Worm (Caenorhabditis elegans): ENCODE results near the gene twk-22.
A peak's percentile ranks its signal among the peaks of the same experiment; 100 is the strongest.

The twk-22 gene

ce11 chrX:16299217-16299616 lies 7.0 kb upstream of the twk-22 start:
- TF ChIP-seq elt-2 (tag; optimal IDR thresholded peaks at IDR 0.05) (peak; percentile 19), nhr-43 (tag; optimal IDR thresholded peaks at IDR 0.05; ENCODE audit: poor library complexity, severe bottlenecking) (peak; percentile 6)

- TF ChIP-seq hmg-11 (tag; optimal IDR thresholded peaks at IDR 0.05) (no peak), nhr-11 (tag; optimal IDR thresholded peaks at IDR 0.05) (no peak), daf-12 (tag; optimal IDR thresholded peaks at IDR 0.05) (no peak), snpc-4 (tag; optimal IDR thresholded peaks at IDR 0.05) (no peak), lin-39 (tag; optimal IDR thresholded peaks at IDR 0.05) (no peak), nhr-77 (tag; optimal IDR thresholded peaks at IDR 0.05) (no peak), pqm-1 (tag; optimal IDR thresholded peaks at IDR 0.05) (no peak), nhr-76 (tag; optimal IDR thresholded peaks at IDR 0.05) (no peak), elt-1 (tag; optimal IDR thresholded peaks at IDR 0.05) (no peak), unc-39 (tag; optimal IDR thresholded peaks at IDR 0.05) (no peak), nhr-43 (tag; optimal IDR thresholded peaks at IDR 0.05; ENCODE audit: poor library complexity, severe bottlenecking) (no peak), pha-4 (tag; optimal IDR thresholded peaks at IDR 0.05) (no peak), ama-1 (optimal IDR thresholded peaks at IDR 0.05) (no peak), lsy-12 (tag; optimal IDR thresholded peaks at IDR 0.05) (no peak), nhr-23 (tag; optimal IDR thresholded peaks at IDR 0.05) (no peak), R02D3.7 (tag; optimal IDR thresholded peaks at IDR 0.05) (no peak)
These were observed 6.4 kb upstream of the twk-22 start, which contains the start of gene twk-21 for ce11 chrX:16299859-16300258. TSS of gene twk-21 (plus strand) at chrX:16299892.

- TF ChIP-seq nhr-237 (tag; optimal IDR thresholded peaks at IDR 0.05), result no peak
- no peak for TF ChIP-seq ceh-28 (tag; optimal IDR thresholded peaks at IDR 0.05)
- TF ChIP-seq nhr-23 (tag; optimal IDR thresholded peaks at IDR 0.05), result peak; percentile 4
- TF ChIP-seq nhr-11 (tag; optimal IDR thresholded peaks at IDR 0.05), result no peak
- TF ChIP-seq pqm-1 (tag; optimal IDR thresholded peaks at IDR 0.05), result peak; percentile 21
- TF ChIP-seq ZK546.5 (tag; optimal IDR thresholded peaks at IDR 0.05), result no peak
- no peak for TF ChIP-seq nhr-77 (tag; optimal IDR thresholded peaks at IDR 0.05)
- TF ChIP-seq egl-27 (tag; optimal IDR thresholded peaks at IDR 0.05), result no peak
- TF ChIP-seq elt-3 (tag; optimal IDR thresholded peaks at IDR 0.05), result no peak
- no peak for TF ChIP-seq eor-1 (tag; optimal IDR thresholded peaks at IDR 0.05)
- TF ChIP-seq mml-1 (tag; optimal IDR thresholded peaks at IDR 0.05), result no peak
- TF ChIP-seq nhr-76 (tag; optimal IDR thresholded peaks at IDR 0.05), result no peak
- no peak for TF ChIP-seq daf-12 (tag; optimal IDR thresholded peaks at IDR 0.05)
- no peak for TF ChIP-seq nfya-1 (tag; optimal IDR thresholded peaks at IDR 0.05; ENCODE audit: insufficient read depth)
- no peak for TF ChIP-seq ama-1 (optimal IDR thresholded peaks at IDR 0.05)
- no peak for TF ChIP-seq ztf-4 (tag; optimal IDR thresholded peaks at IDR 0.05)
- TF ChIP-seq jun-1 (tag; optimal IDR thresholded peaks at IDR 0.05), result no peak
- no peak for TF ChIP-seq ceh-9 (tag; optimal IDR thresholded peaks at IDR 0.05)
- no peak for TF ChIP-seq ceh-16 (tag; optimal IDR thresholded peaks at IDR 0.05)
- no peak for TF ChIP-seq lsy-12 (tag; optimal IDR thresholded peaks at IDR 0.05)
- no peak for TF ChIP-seq nhr-43 (tag; optimal IDR thresholded peaks at IDR 0.05; ENCODE audit: poor library complexity, severe bottlenecking)
- no peak for TF ChIP-seq fos-1 (tag; optimal IDR thresholded peaks at IDR 0.05)
- no peak for TF ChIP-seq fkh-10 (GFP tag; optimal IDR thresholded peaks at IDR 0.05)
- no peak for TF ChIP-seq unc-62 (GFP tag; optimal IDR thresholded peaks at IDR 0.05)
- no peak for TF ChIP-seq aly-2 (tag; optimal IDR thresholded peaks at IDR 0.05)
- no peak for TF ChIP-seq nhr-28 (tag; optimal IDR thresholded peaks at IDR 0.05)
- no peak for TF ChIP-seq nhr-67 (tag; optimal IDR thresholded peaks at IDR 0.05)
- TF ChIP-seq elt-2 (tag; optimal IDR thresholded peaks at IDR 0.05), result peak; percentile 43
- peak; percentile 14 for TF ChIP-seq nhr-25 (tag; optimal IDR thresholded peaks at IDR 0.05)
- TF ChIP-seq fkh-2 (tag; optimal IDR thresholded peaks at IDR 0.05), result no peak
- TF ChIP-seq lin-15B (tag; optimal IDR thresholded peaks at IDR 0.05), result no peak
- TF ChIP-seq nhr-12 (tag; optimal IDR thresholded peaks at IDR 0.05), result no peak
- no peak for TF ChIP-seq R02D3.7 (tag; optimal IDR thresholded peaks at IDR 0.05)
These were observed 5.8 kb upstream of the twk-22 start for ce11 chrX:16300422-16300821.

- TF ChIP-seq egl-5 (tag; optimal IDR thresholded peaks at IDR 0.05) (no peak), nhr-28 (tag; optimal IDR thresholded peaks at IDR 0.05) (no peak), ztf-11 (tag; optimal IDR thresholded peaks at IDR 0.05) (no peak), snpc-4 (tag; optimal IDR thresholded peaks at IDR 0.05) (peak; percentile 23), unc-39 (tag; optimal IDR thresholded peaks at IDR 0.05) (no peak), aly-2 (tag; optimal IDR thresholded peaks at IDR 0.05) (no peak), nhr-12 (tag; optimal IDR thresholded peaks at IDR 0.05) (no peak), eor-1 (tag; optimal IDR thresholded peaks at IDR 0.05) (no peak)
These were observed 3.4 kb downstream of the twk-22 start for ce11 chrX:16309705-16310104.

Measured in whole organism, L3 larva.